Worm (Caenorhabditis elegans): ENCODE measurements around the gene C55C3.7.

DNA sequence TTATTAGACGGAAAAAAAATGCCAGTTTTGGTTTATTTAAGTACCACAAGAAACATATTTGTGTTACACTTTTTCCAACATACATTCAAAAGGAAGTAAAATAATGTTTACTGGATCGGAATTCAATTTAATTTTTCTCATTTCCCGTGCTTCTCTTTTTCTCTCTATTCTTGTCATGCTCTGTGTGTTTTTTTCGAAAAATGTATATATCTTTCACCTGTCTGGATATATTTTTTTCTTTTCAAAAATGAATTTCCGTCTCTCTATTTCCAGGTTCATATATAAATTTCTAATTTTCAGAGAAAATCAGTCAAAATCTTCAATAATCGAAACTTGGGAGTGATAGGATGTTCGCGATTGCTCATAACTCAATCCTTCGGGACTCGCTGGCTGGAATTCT, 42.9 kb upstream of the C55C3.7 start, which contains the start of gene H35B03.1:
- TF ChIP-seq nhr-12 (tag; optimal IDR thresholded peaks at IDR 0.05), result no peak
- no peak for TF ChIP-seq lin-13 (tag; optimal IDR thresholded peaks at IDR 0.05)
